Worm (Caenorhabditis elegans): ENCODE measurements around the gene M01H9.10.

DNA sequence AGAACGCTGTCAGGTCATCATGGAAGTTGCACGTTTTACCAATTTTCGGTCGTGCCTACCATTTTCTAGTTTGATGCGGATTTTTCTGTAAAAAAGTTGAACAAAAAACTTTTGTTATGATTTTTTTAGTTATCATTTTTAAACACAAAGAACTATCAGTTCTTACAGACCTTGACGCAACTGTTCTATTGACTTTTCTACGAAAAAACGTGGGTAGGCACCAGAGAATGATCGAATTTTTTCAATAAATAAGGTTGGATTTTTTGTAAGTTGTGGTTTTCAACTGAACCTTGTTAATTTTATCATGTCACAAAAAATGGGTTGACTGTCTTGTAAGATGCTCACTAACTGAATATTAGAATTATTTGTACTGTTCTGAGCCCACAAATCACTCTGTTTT, 1.3 kb downstream of the M01H9.10 start:
- TF ChIP-seq ama-1 (optimal IDR thresholded peaks at IDR 0.05) (no peak), nhr-12 (tag; optimal IDR thresholded peaks at IDR 0.05) (no peak), lsy-2 (tag; optimal IDR thresholded peaks at IDR 0.05) (no peak), mep-1 (tag; optimal IDR thresholded peaks at IDR 0.05) (no peak), fos-1 (tag; optimal IDR thresholded peaks at IDR 0.05) (no peak), nhr-19 (GFP tag; conservative IDR thresholded peaks at IDR 0.05) (peak; percentile 77), skn-1 (tag; optimal IDR thresholded peaks at IDR 0.05) (no peak)
